Fruit fly (Drosophila melanogaster) whole organism, prepupa: ENCODE data around the gene hry.

Source experiments
- Blimp-1 ChIP-seq: fragments of 200-800 bp; sonication (Bioruptor generic); optimal IDR thresholded peaks from 3 replicates; lab custom pipeline; 2017; ENCODE audit warnings: missing biosample characterization, missing genetic modification characterization, mild to moderate bottlenecking, moderate library complexity, missing genetic modification reagents
- CG10631 ChIP-seq: fragments of 200-800 bp; sonication (Bioruptor generic); optimal IDR thresholded peaks from 2 replicates; lab custom pipeline; 2016; ENCODE audit warnings: missing biosample characterization, missing genetic modification characterization
- CG10669 ChIP-seq: fragments of 200-800 bp; sonication (Bioruptor generic); optimal IDR thresholded peaks from 3 replicates; lab custom pipeline; 2018; ENCODE audit warnings: missing biosample characterization, mild to moderate bottlenecking, missing genetic modification characterization, moderate library complexity
- CG11294 ChIP-seq: fragments of 200-800 bp; sonication (Bioruptor generic); IDR thresholded peaks from 2 replicates; pipeline ENCODE4 v1.3.6; 2022; ENCODE audit warnings: missing biosample characterization, missing genetic modification characterization
- CG11762 ChIP-seq: fragments of 200-800 bp; sonication (Bioruptor generic); optimal IDR thresholded peaks from 3 replicates; lab custom pipeline; 2016; ENCODE audit warnings: missing biosample characterization, missing genetic modification characterization; ENCODE audit not compliant: insufficient read depth
- CG11902 ChIP-seq: fragments of 200-800 bp; sonication (Bioruptor generic); optimal IDR thresholded peaks from 3 replicates; lab custom pipeline; 2016; ENCODE audit warnings: missing biosample characterization, missing genetic modification characterization
- CG15336 ChIP-seq: fragments of 200-800 bp; sonication (Bioruptor generic); IDR thresholded peaks from 2 replicates; pipeline ENCODE4 v1.3.6; 2022; ENCODE audit warnings: missing biosample characterization, missing genetic modification characterization
- CG16779 ChIP-seq: fragments of 200-800 bp; sonication (Bioruptor generic); optimal IDR thresholded peaks from 3 replicates; lab custom pipeline; 2017; ENCODE audit warnings: missing biosample characterization, mild to moderate bottlenecking, missing genetic modification characterization
- CG3032 ChIP-seq: fragments of 200-800 bp; optimal IDR thresholded peaks from 2 replicates; lab custom pipeline; 2019; ENCODE audit warnings: missing biosample characterization, mild to moderate bottlenecking, missing genetic modification characterization, moderate library complexity
- CG32006 ChIP-seq: fragments of 200-800 bp; sonication (Bioruptor generic); optimal IDR thresholded peaks from 3 replicates; lab custom pipeline; 2017; ENCODE audit warnings: missing biosample characterization, mild to moderate bottlenecking, missing genetic modification characterization
- CG34406 ChIP-seq: fragments of 200-800 bp; sonication (Bioruptor generic); optimal IDR thresholded peaks from 3 replicates; lab custom pipeline; 2016; ENCODE audit warnings: missing biosample characterization, missing genetic modification characterization
- CG3919 ChIP-seq: fragments of 200-800 bp; sonication (Bioruptor generic); optimal IDR thresholded peaks from 3 replicates; lab custom pipeline; 2016; ENCODE audit warnings: missing biosample characterization, missing genetic modification characterization
- CG4318 ChIP-seq: fragments of 200-800 bp; sonication (Bioruptor generic); optimal IDR thresholded peaks from 3 replicates; lab custom pipeline; 2017; ENCODE audit warnings: missing biosample characterization, mild to moderate bottlenecking, missing genetic modification characterization
- CG6163 ChIP-seq: fragments of 200-800 bp; sonication (Bioruptor generic); IDR thresholded peaks from 3 replicates; pipeline ENCODE4 v1.3.6; 2022; ENCODE audit warnings: missing biosample characterization, missing genetic modification characterization
- CG6792 ChIP-seq: fragments of 200-800 bp; sonication (Bioruptor generic); optimal IDR thresholded peaks from 3 replicates; lab custom pipeline; 2016; ENCODE audit warnings: missing biosample characterization, missing genetic modification characterization
- CG6808 ChIP-seq: fragments of 200-800 bp; sonication (Bioruptor generic); optimal IDR thresholded peaks from 3 replicates; lab custom pipeline; 2017; ENCODE audit warnings: missing biosample characterization, missing genetic modification characterization, mild to moderate bottlenecking, moderate library complexity, missing genetic modification reagents
- CG7368 ChIP-seq: fragments of 200-800 bp; sonication (Bioruptor generic); optimal IDR thresholded peaks from 3 replicates; lab custom pipeline; 2016; ENCODE audit warnings: missing biosample characterization, missing genetic modification characterization
- CG8119 ChIP-seq: fragments of 200-800 bp; sonication (Bioruptor generic); IDR thresholded peaks from 3 replicates; pipeline ENCODE4 v1.3.6; 2022; ENCODE audit warnings: missing biosample characterization, missing genetic modification characterization
- CG8319 ChIP-seq: fragments of 200-800 bp; sonication (Bioruptor generic); optimal IDR thresholded peaks from 3 replicates; lab custom pipeline; 2016; ENCODE audit warnings: missing biosample characterization, missing genetic modification characterization
- CG8632 ChIP-seq: fragments of 200-800 bp; sonication (Bioruptor generic); optimal IDR thresholded peaks from 3 replicates; lab custom pipeline; 2016; ENCODE audit warnings: missing biosample characterization, missing genetic modification characterization
- Eip75B ChIP-seq: fragments of 200-800 bp; sonication (Bioruptor generic); optimal IDR thresholded peaks from 3 replicates; lab custom pipeline; 2016; ENCODE audit warnings: missing biosample characterization, missing genetic modification characterization
- Eip78C ChIP-seq: fragments of 200-800 bp; sonication (Bioruptor generic); peaks from one replicate; lab custom pipeline; 2016; ENCODE audit warnings: missing biosample characterization, missing genetic modification characterization
- Eip93F ChIP-seq: fragments of 200-800 bp; sonication (Bioruptor generic); optimal IDR thresholded peaks from 2 replicates; lab custom pipeline; 2016; ENCODE audit warnings: missing biosample characterization, mild to moderate bottlenecking, missing genetic modification characterization
- Ets21C ChIP-seq: fragments of 200-800 bp; sonication (Bioruptor generic); optimal IDR thresholded peaks from 3 replicates; lab custom pipeline; 2016; ENCODE audit warnings: missing biosample characterization, missing genetic modification characterization
- Ets96B ChIP-seq: fragments of 200-800 bp; optimal IDR thresholded peaks from 2 replicates; lab custom pipeline; 2019; ENCODE audit warnings: missing biosample characterization, mild to moderate bottlenecking, missing genetic modification characterization, moderate library complexity
- Hr4 ChIP-seq: fragments of 200-800 bp; sonication (Bioruptor generic); optimal IDR thresholded peaks from 3 replicates; lab custom pipeline; 2016; ENCODE audit warnings: missing biosample characterization, missing genetic modification characterization
- Met ChIP-seq: fragments of 200-800 bp; sonication (Bioruptor generic); optimal IDR thresholded peaks from 3 replicates; lab custom pipeline; 2016; ENCODE audit warnings: missing biosample characterization, missing genetic modification characterization
- Smox ChIP-seq: fragments of 200-800 bp; sonication (Bioruptor generic); optimal IDR thresholded peaks from 3 replicates; lab custom pipeline; 2016; ENCODE audit warnings: missing biosample characterization, missing genetic modification characterization
- Sox102F ChIP-seq: fragments of 200-800 bp; sonication (Bioruptor generic); optimal IDR thresholded peaks from 2 replicates; lab custom pipeline; 2016; ENCODE audit warnings: missing biosample characterization, mild to moderate bottlenecking, missing genetic modification characterization
- Sox14 ChIP-seq: fragments of 200-800 bp; sonication (Bioruptor generic); optimal IDR thresholded peaks from 3 replicates; lab custom pipeline; 2016; ENCODE audit warnings: missing biosample characterization, missing genetic modification characterization
- Sox15 ChIP-seq: fragments of 200-800 bp; sonication (Bioruptor generic); optimal IDR thresholded peaks from 3 replicates; lab custom pipeline; 2016; ENCODE audit warnings: missing biosample characterization, missing genetic modification characterization
- cyc ChIP-seq: fragments of 200-800 bp; sonication (Bioruptor generic); optimal IDR thresholded peaks from 3 replicates; lab custom pipeline; 2016; ENCODE audit warnings: missing biosample characterization, missing genetic modification characterization
- dac ChIP-seq: fragments of 200-800 bp; sonication (Bioruptor generic); optimal IDR thresholded peaks from 2 replicates; lab custom pipeline; 2017; ENCODE audit warnings: missing biosample characterization, mild to moderate bottlenecking, missing genetic modification characterization
- dsx ChIP-seq: fragments of 200-800 bp; optimal IDR thresholded peaks from 3 replicates; lab custom pipeline; 2019; ENCODE audit warnings: missing biosample characterization, mild to moderate bottlenecking, missing genetic modification characterization, moderate library complexity; ENCODE audit not compliant: poor library complexity, severe bottlenecking
- eg ChIP-seq: fragments of 200-800 bp; sonication (Bioruptor generic); IDR thresholded peaks from 3 replicates; pipeline ENCODE4 v1.3.6; 2022; ENCODE audit warnings: missing biosample characterization, missing genetic modification characterization
- esn ChIP-seq: fragments of 200-800 bp; sonication (Bioruptor generic); optimal IDR thresholded peaks from 2 replicates; lab custom pipeline; 2016; ENCODE audit warnings: missing biosample characterization, mild to moderate bottlenecking, missing genetic modification characterization, moderate library complexity
- fd59A ChIP-seq: fragments of 200-800 bp; sonication (Bioruptor generic); optimal IDR thresholded peaks from 2 replicates; lab custom pipeline; 2017; ENCODE audit warnings: missing biosample characterization, mild to moderate bottlenecking, missing genetic modification characterization, missing genetic modification reagents
- fd85E ChIP-seq: fragments of 200-800 bp; sonication (Bioruptor generic); optimal IDR thresholded peaks from 3 replicates; lab custom pipeline; 2016; ENCODE audit warnings: missing biosample characterization, missing genetic modification characterization
- fkh ChIP-seq: fragments of 200-800 bp; sonication (Bioruptor generic); optimal IDR thresholded peaks from 3 replicates; lab custom pipeline; 2017; ENCODE audit warnings: missing biosample characterization, mild to moderate bottlenecking, missing genetic modification characterization, moderate library complexity
- lz ChIP-seq: fragments of 200-800 bp; sonication (Bioruptor generic); optimal IDR thresholded peaks from 3 replicates; lab custom pipeline; 2016; ENCODE audit warnings: missing biosample characterization, missing genetic modification characterization
- pdm3 ChIP-seq: fragments of 200-800 bp; sonication (Bioruptor generic); optimal IDR thresholded peaks from 3 replicates; lab custom pipeline; 2016; ENCODE audit warnings: missing biosample characterization, missing genetic modification characterization
- salr ChIP-seq, 2 experiments: fragments of 200-800 bp; sonication (Bioruptor generic); optimal IDR thresholded peaks; 3 replicates each; lab custom pipeline; 2016 to 2018; ENCODE audit warnings: missing biosample characterization in 2 of 2, missing genetic modification characterization in 2 of 2, mild to moderate bottlenecking in 1 of 2
- spab ChIP-seq: fragments of 200-800 bp; sonication (Bioruptor generic); optimal IDR thresholded peaks from 2 replicates; lab custom pipeline; 2017; ENCODE audit warnings: missing biosample characterization, mild to moderate bottlenecking, missing genetic modification characterization, missing genetic modification reagents
- ss ChIP-seq, 2 experiments: fragments of 200-800 bp; sonication (Bioruptor generic); optimal IDR thresholded peaks; 2 replicates in 1 of 2; 3 replicates in 1 of 2; lab custom pipeline; 2017 to 2018; ENCODE audit warnings: mild to moderate bottlenecking in 2 of 2, missing biosample characterization in 2 of 2, missing genetic modification characterization in 2 of 2, moderate library complexity in 1 of 2
- svp ChIP-seq: fragments of 200-800 bp; sonication (Bioruptor generic); peaks from one replicate; lab custom pipeline; 2016; ENCODE audit warnings: missing biosample characterization, missing genetic modification characterization
- topi ChIP-seq: fragments of 200-800 bp; sonication (Bioruptor generic); optimal IDR thresholded peaks from 3 replicates; lab custom pipeline; 2016; ENCODE audit warnings: missing biosample characterization, missing genetic modification characterization
- vri ChIP-seq: fragments of 200-800 bp; sonication (Bioruptor generic); optimal IDR thresholded peaks from 3 replicates; lab custom pipeline; 2016; ENCODE audit warnings: missing biosample characterization, mild to moderate bottlenecking, missing genetic modification characterization

The hry gene

dm6 chr3L:8719990-8720559, 44.5 kb downstream of the hry start, which contains the start of gene SrpRbeta (continued):
- TF ChIP-seq dsx (GFP tag; lab: Kevin White, UChicago) (no peak), CG4318 (GFP tag; lab: Kevin White, UChicago) (no peak), Sox15 (no peak), Eip78C (GFP tag; lab: Kevin White, UChicago) (peak; percentile 46), CG8119 (no peak), lz (peak; percentile 40), Sox102F (GFP tag; lab: Kevin White, UChicago) (no peak), pdm3 (GFP tag; lab: Kevin White, UChicago) (no peak), CG8632 (GFP tag; lab: Kevin White, UChicago) (no peak), Ets21C (GFP tag; lab: Kevin White, UChicago) (no peak), CG8319 (GFP tag; lab: Kevin White, UChicago) (no peak), CG11762 (GFP tag; lab: Kevin White, UChicago) (no peak)

dm6 chr3L:8721145-8721544, 45.6 kb downstream of the hry start, which contains the start of the genes CG32022 and CG6511:
CG32022 (minus strand) TSS chr3L:8721272.
CG6511 (plus strand) TSS chr3L:8721324.
- peak; percentile 97 for TF ChIP-seq Ets96B (tag; lab: Kevin White, UChicago)
- peak; percentile 95 for TF ChIP-seq CG6163
- TF ChIP-seq Blimp-1 (GFP tag; lab: Kevin White, UChicago): peak; percentile 91
- peak; percentile 97 for TF ChIP-seq CG8632 (GFP tag; lab: Kevin White, UChicago)
- peak; percentile 97 for TF ChIP-seq CG6792 (GFP tag; lab: Kevin White, UChicago)
- TF ChIP-seq Sox102F (GFP tag; lab: Kevin White, UChicago): peak; percentile 97
- peak; percentile 97 for TF ChIP-seq CG3919 (GFP tag; lab: Kevin White, UChicago)
- peak; percentile 97 for TF ChIP-seq Smox (GFP tag; lab: Kevin White, UChicago)
- TF ChIP-seq Eip78C (GFP tag; lab: Kevin White, UChicago): peak; percentile 99
- peak; percentile 95 for TF ChIP-seq dsx (GFP tag; lab: Kevin White, UChicago)
- peak; percentile 98 for TF ChIP-seq dac (GFP tag; lab: Kevin White, UChicago)
- peak; percentile 91 for TF ChIP-seq CG16779 (tag; lab: Kevin White, UChicago)
- peak; percentile 97 for TF ChIP-seq CG11762 (GFP tag; lab: Kevin White, UChicago)
- TF ChIP-seq vri (GFP tag; lab: Kevin White, UChicago): peak; percentile 93
- peak; percentile 99 for TF ChIP-seq CG10631 (GFP tag; lab: Kevin White, UChicago)
- TF ChIP-seq CG10669 (GFP tag; lab: Kevin White, UChicago): peak; percentile 98
- peak; percentile 95 for TF ChIP-seq CG6808 (GFP tag; lab: Kevin White, UChicago)
- peak; percentile 95 for TF ChIP-seq spab (GFP tag; lab: Kevin White, UChicago)
- peak; percentile 99 for TF ChIP-seq lz
- peak; percentile 98 for TF ChIP-seq topi (GFP tag; lab: Kevin White, UChicago)
- peak; percentile 95 for TF ChIP-seq CG15336 (GFP tag; lab: Robert Waterston, UW)
- peak; percentile 98 for TF ChIP-seq Eip75B (GFP tag; lab: Kevin White, UChicago)
- TF ChIP-seq Sox15: peak; percentile 99
- peak; percentile 99 for TF ChIP-seq CG32006 (GFP tag; lab: Kevin White, UChicago)
- peak; percentile 99 for TF ChIP-seq cyc (GFP tag; lab: Kevin White, UChicago)
- TF ChIP-seq fkh: no peak
- peak; percentile 99 for TF ChIP-seq CG3032
- TF ChIP-seq ss (GFP tag; optimal IDR thresholded peaks at IDR 0.05; lab: Kevin White, UChicago): peak; percentile 88 to 95
- peak; percentile 99 for TF ChIP-seq pdm3 (GFP tag; lab: Kevin White, UChicago)
- TF ChIP-seq CG11902 (GFP tag; lab: Kevin White, UChicago): peak; percentile 98
- TF ChIP-seq Hr4: peak; percentile 99
- peak; percentile 99 for TF ChIP-seq svp (GFP tag; lab: Kevin White, UChicago)
- TF ChIP-seq CG34406 (GFP tag; lab: Kevin White, UChicago): peak; percentile 98
- TF ChIP-seq CG4318 (GFP tag; lab: Kevin White, UChicago): peak; percentile 99
- TF ChIP-seq CG7368 (GFP tag; lab: Kevin White, UChicago): peak; percentile 95
- peak; percentile 99 for TF ChIP-seq esn (GFP tag; lab: Kevin White, UChicago)
- peak; percentile 81 for TF ChIP-seq Eip93F (GFP tag; lab: Kevin White, UChicago)
- peak; percentile 96 for TF ChIP-seq salr (GFP tag; optimal IDR thresholded peaks at IDR 0.05; lab: Kevin White, UChicago)
- TF ChIP-seq eg (GFP tag; lab: Robert Waterston, UW): peak; percentile 96
- TF ChIP-seq CG11294 (GFP tag; lab: Robert Waterston, UW): peak; percentile 96
- peak; percentile 97 for TF ChIP-seq fd59A (GFP tag; lab: Kevin White, UChicago)
- TF ChIP-seq Sox14 (GFP tag; lab: Kevin White, UChicago): peak; percentile 99
- peak; percentile 98 for TF ChIP-seq Met (GFP tag; lab: Kevin White, UChicago)
- peak; percentile 94 for TF ChIP-seq fd85E
